Fruit fly (Drosophila melanogaster): ENCODE results near the gene CG14100.

- TF ChIP-seq CG11294 (GFP tag; IDR thresholded peaks at IDR 0.05) (no peak), CG15336 (GFP tag; IDR thresholded peaks at IDR 0.05) (no peak), CG11902 (GFP tag; optimal IDR thresholded peaks at IDR 0.05) (no peak), CG34406 (GFP tag; optimal IDR thresholded peaks at IDR 0.05) (no peak), Hr39 (GFP tag; optimal IDR thresholded peaks at IDR 0.05) (no peak), Eip75B (GFP tag; optimal IDR thresholded peaks at IDR 0.05) (no peak), CG31627 (GFP tag; optimal IDR thresholded peaks at IDR 0.05) (no peak), CG6276 (GFP tag; optimal IDR thresholded peaks at IDR 0.05) (no peak), CG6163 (GFP tag; IDR thresholded peaks at IDR 0.05) (no peak), cyc (GFP tag; optimal IDR thresholded peaks at IDR 0.05) (no peak), Smox (GFP tag; optimal IDR thresholded peaks at IDR 0.05) (no peak), Gug (GFP tag; IDR thresholded peaks at IDR 0.05) (no peak), Sox15 (GFP tag; optimal IDR thresholded peaks at IDR 0.05) (no peak)
These were observed 8.2 kb upstream of the CG14100 start, which contains the start of the genes ash1 and Taf6 for dm6 chr3L:19598369-19599148.

Measured in whole organism, prepupa.